Fruit fly (Drosophila melanogaster) whole organism, embryonic: Measurements from ENCODE around the gene Notum.

Experiments
- Atf-2 ChIP-seq: fragments of 200-800 bp; sonication (Bioruptor generic); optimal IDR thresholded peaks from 2 replicates; lab custom pipeline; 2016; ENCODE audit warnings: missing biosample characterization, missing genetic modification characterization
- B-H2 ChIP-seq: fragments of 200-800 bp; sonication (Bioruptor generic); optimal IDR thresholded peaks from 2 replicates; lab custom pipeline; 2018; ENCODE audit warnings: missing biosample characterization, mild to moderate bottlenecking, missing genetic modification characterization
- C15 ChIP-seq: fragments of 200-800 bp; sonication (Bioruptor generic); IDR thresholded peaks from 3 replicates; pipeline ENCODE4 v1.3.6; 2022; ENCODE audit warnings: missing biosample characterization, missing genetic modification characterization
- CG1024 ChIP-seq: fragments of 200-800 bp; sonication (Bioruptor generic); IDR thresholded peaks from 2 replicates; pipeline ENCODE4 v1.3.6; 2022; ENCODE audit warnings: missing biosample characterization, missing genetic modification characterization
- CG10431 ChIP-seq: fragments of 200-800 bp; sonication (Bioruptor generic); optimal IDR thresholded peaks from 3 replicates; lab custom pipeline; 2018; ENCODE audit warnings: missing biosample characterization, mild to moderate bottlenecking, missing genetic modification characterization
- CG10543 ChIP-seq: fragments of 200-800 bp; sonication (Bioruptor generic); optimal IDR thresholded peaks from 3 replicates; lab custom pipeline; 2017; ENCODE audit warnings: missing biosample characterization, mild to moderate bottlenecking, missing genetic modification characterization, moderate library complexity
- CG11085 ChIP-seq: fragments of 200-800 bp; sonication (Bioruptor generic); IDR thresholded peaks from 2 replicates; pipeline ENCODE4 v1.3.6; 2022; ENCODE audit warnings: missing biosample characterization, missing genetic modification characterization
- CG11723 ChIP-seq: fragments of 200-800 bp; sonication (Bioruptor generic); optimal IDR thresholded peaks from 2 replicates; lab custom pipeline; 2017; ENCODE audit warnings: missing biosample characterization, mild to moderate bottlenecking, missing genetic modification characterization
- CG12104 ChIP-seq: fragments of 200-800 bp; sonication (Bioruptor generic); optimal IDR thresholded peaks from 3 replicates; lab custom pipeline; 2016; ENCODE audit warnings: missing biosample characterization, missing genetic modification characterization
- CG12391 ChIP-seq: fragments of 200-800 bp; sonication (Bioruptor generic); optimal IDR thresholded peaks from 3 replicates; lab custom pipeline; 2018; ENCODE audit warnings: missing biosample characterization, mild to moderate bottlenecking, missing genetic modification characterization, moderate library complexity
- CG15696 ChIP-seq: fragments of 200-800 bp; sonication (Bioruptor generic); optimal IDR thresholded peaks from 2 replicates; lab custom pipeline; 2019; ENCODE audit warnings: missing biosample characterization, mild to moderate bottlenecking, missing genetic modification characterization, moderate library complexity
- CG17328 ChIP-seq: fragments of 200-800 bp; sonication (Bioruptor generic); IDR thresholded peaks from 2 replicates; pipeline ENCODE4 v1.3.6; 2022; ENCODE audit warnings: missing biosample characterization, missing genetic modification characterization
- CG31441 ChIP-seq: fragments of 200-800 bp; sonication (Bioruptor generic); IDR thresholded peaks from 2 replicates; pipeline ENCODE4 v1.3.6; 2022; ENCODE audit warnings: missing biosample characterization, missing genetic modification characterization
- CG34224 ChIP-seq: fragments of 200-800 bp; sonication (Bioruptor generic); IDR thresholded peaks from 3 replicates; pipeline ENCODE4 v1.3.6; 2022; ENCODE audit warnings: missing biosample characterization, missing genetic modification characterization; ENCODE audit not compliant: partially characterized antibody
- CG4404 ChIP-seq: fragments of 200-800 bp; sonication (Bioruptor generic); IDR thresholded peaks from 2 replicates; pipeline ENCODE4 v1.3.6; 2022; ENCODE audit warnings: missing biosample characterization, missing genetic modification characterization
- CG4617 ChIP-seq: fragments of 200-800 bp; sonication (Bioruptor generic); optimal IDR thresholded peaks from 3 replicates; lab custom pipeline; 2016; ENCODE audit warnings: missing biosample characterization, missing genetic modification characterization, borderline replicate concordance
- CG4707 ChIP-seq: fragments of 200-800 bp; sonication (Bioruptor generic); optimal IDR thresholded peaks from 2 replicates; lab custom pipeline; 2018; ENCODE audit warnings: missing biosample characterization, mild to moderate bottlenecking, missing genetic modification characterization, moderate library complexity
- CG8089 ChIP-seq: fragments of 200-800 bp; sonication (Bioruptor generic); optimal IDR thresholded peaks from 3 replicates; lab custom pipeline; 2016; ENCODE audit warnings: missing biosample characterization, missing genetic modification characterization
- CG8359 ChIP-seq: fragments of 200-800 bp; sonication (Bioruptor generic); optimal IDR thresholded peaks from 2 replicates; lab custom pipeline; 2017; ENCODE audit warnings: missing biosample characterization, mild to moderate bottlenecking, missing genetic modification characterization, borderline replicate concordance
- CHES-1-like ChIP-seq: fragments of 200-800 bp; sonication (Bioruptor generic); optimal IDR thresholded peaks from 2 replicates; lab custom pipeline; 2016; ENCODE audit warnings: missing biosample characterization, missing genetic modification characterization
- Doc3 ChIP-seq: fragments of 200-800 bp; sonication (Bioruptor generic); IDR thresholded peaks from 3 replicates; pipeline ENCODE4 v1.3.6; 2022; ENCODE audit warnings: missing biosample characterization, missing genetic modification characterization; ENCODE audit not compliant: partially characterized antibody
- GATAe ChIP-seq: fragments of 200-800 bp; sonication (Bioruptor generic); conservative IDR thresholded peaks from 2 replicates; pipeline ENCODE4 v1.3.6; 2022; ENCODE audit warnings: missing biosample characterization, missing genetic modification characterization
- Hey ChIP-seq: fragments of 200-800 bp; sonication (Bioruptor generic); optimal IDR thresholded peaks from 3 replicates; lab custom pipeline; 2018; ENCODE audit warnings: missing biosample characterization, mild to moderate bottlenecking, missing genetic modification characterization
- Hr78 ChIP-seq, 2 experiments: fragments of 200-800 bp in 1 of 2; fragments of >200 bp in 1 of 2; sonication (Bioruptor generic) in 1 of 2; optimal IDR thresholded peaks; 2 replicates each; lab custom pipeline; 2017 to 2019; ENCODE audit warnings: missing biosample characterization in 2 of 2, missing genetic modification characterization in 2 of 2, mild to moderate bottlenecking in 1 of 2, moderate library complexity in 1 of 2
- NC2α ChIP-seq: fragments of 200-800 bp; sonication (Bioruptor generic); optimal IDR thresholded peaks from 2 replicates; lab custom pipeline; 2016; ENCODE audit warnings: missing biosample characterization, missing genetic modification characterization
- Scr ChIP-seq: fragments of 200-800 bp; sonication (Bioruptor generic); IDR thresholded peaks from 2 replicates; pipeline ENCODE4 v1.3.6; 2022; ENCODE audit warnings: missing biosample characterization, missing genetic modification characterization; ENCODE audit not compliant: partially characterized antibody
- Sox100B ChIP-seq: fragments of 200-800 bp; sonication (Bioruptor generic); optimal IDR thresholded peaks from 3 replicates; lab custom pipeline; 2018; ENCODE audit warnings: missing biosample characterization, mild to moderate bottlenecking, missing genetic modification characterization
- Spps ChIP-seq: fragments of 200-800 bp; sonication (Bioruptor generic); optimal IDR thresholded peaks from 2 replicates; lab custom pipeline; 2018; ENCODE audit warnings: missing biosample characterization, mild to moderate bottlenecking, missing genetic modification characterization
- Taf1 ChIP-seq: fragments of 200-800 bp; sonication (Bioruptor generic); IDR thresholded peaks from 2 replicates; pipeline ENCODE4 v1.3.6; 2022; ENCODE audit warnings: missing biosample characterization, missing genetic modification characterization
- abd-A ChIP-seq: fragments of 200-800 bp; sonication (Bioruptor generic); optimal IDR thresholded peaks from 3 replicates; lab custom pipeline; 2019; ENCODE audit warnings: missing biosample characterization, mild to moderate bottlenecking, missing genetic modification characterization, moderate library complexity
- ato ChIP-seq: fragments of 200-800 bp; sonication (Bioruptor generic); IDR thresholded peaks from 2 replicates; pipeline ENCODE4 v1.3.6; 2022; ENCODE audit warnings: missing biosample characterization, missing genetic modification characterization; ENCODE audit not compliant: partially characterized antibody
- br ChIP-seq: fragments of >200 bp; optimal IDR thresholded peaks from 2 replicates; lab custom pipeline; 2017
- crc ChIP-seq: fragments of 200-800 bp; sonication (Bioruptor generic); optimal IDR thresholded peaks from 2 replicates; lab custom pipeline; 2016; ENCODE audit warnings: missing biosample characterization, missing genetic modification characterization
- danr ChIP-seq: fragments of 200-800 bp; sonication (Bioruptor generic); IDR thresholded peaks from 2 replicates; pipeline ENCODE4 v1.3.6; 2022; ENCODE audit warnings: missing biosample characterization, missing genetic modification characterization
- esg ChIP-seq: fragments of 200-800 bp; sonication (Bioruptor generic); conservative IDR thresholded peaks from 2 replicates; pipeline ENCODE4 v1.3.6; 2022; ENCODE audit warnings: missing biosample characterization, missing genetic modification characterization
- gem ChIP-seq: fragments of 200-800 bp; sonication (Bioruptor generic); optimal IDR thresholded peaks from 2 replicates; lab custom pipeline; 2019; ENCODE audit warnings: missing biosample characterization, mild to moderate bottlenecking, missing genetic modification characterization, moderate library complexity
- gsb ChIP-seq: fragments of 200-800 bp; sonication (Bioruptor generic); IDR thresholded peaks from 2 replicates; pipeline ENCODE4 v1.3.6; 2022; ENCODE audit warnings: missing biosample characterization, missing genetic modification characterization
- hkb ChIP-seq, 2 experiments: fragments of 200-800 bp in 1 of 2; fragments of >200 bp in 1 of 2; sonication (Bioruptor generic) in 1 of 2; IDR thresholded peaks in 1 of 2; optimal IDR thresholded peaks in 1 of 2; 2 replicates each; pipeline versions ENCODE4 v1.3.6 to Lab custom; 2017 to 2022; ENCODE audit warnings: missing biosample characterization in 1 of 2, missing genetic modification characterization in 1 of 2
- hth ChIP-seq: fragments of >200 bp; optimal IDR thresholded peaks from 2 replicates; lab custom pipeline; 2017; ENCODE audit warnings: inconsistent platforms
- ind ChIP-seq: fragments of 200-800 bp; sonication (Bioruptor generic); optimal IDR thresholded peaks from 3 replicates; lab custom pipeline; 2016; ENCODE audit warnings: missing biosample characterization, missing genetic modification characterization
- kay ChIP-seq: fragments of 200-800 bp; sonication (Bioruptor generic); optimal IDR thresholded peaks from 2 replicates; lab custom pipeline; 2016; ENCODE audit warnings: missing biosample characterization, missing genetic modification characterization
- ken ChIP-seq: fragments of 200-800 bp; sonication (Bioruptor generic); IDR thresholded peaks from 3 replicates; pipeline ENCODE4 v1.3.6; 2022; ENCODE audit warnings: missing biosample characterization, missing genetic modification characterization
- knrl ChIP-seq: fragments of 200-800 bp; sonication (Bioruptor generic); IDR thresholded peaks from 3 replicates; pipeline ENCODE4 v1.3.6; 2022; ENCODE audit warnings: missing biosample characterization, missing genetic modification characterization; ENCODE audit not compliant: partially characterized antibody
- lmd ChIP-seq: fragments of 200-800 bp; sonication (Bioruptor generic); IDR thresholded peaks from 2 replicates; pipeline ENCODE4 v1.3.6; 2022; ENCODE audit warnings: missing biosample characterization, missing genetic modification characterization
- mld ChIP-seq: fragments of 200-800 bp; sonication (Bioruptor generic); IDR thresholded peaks from 3 replicates; pipeline ENCODE4 v1.3.6; 2022; ENCODE audit warnings: missing biosample characterization, missing genetic modification characterization; ENCODE audit not compliant: partially characterized antibody
- p53 ChIP-seq: fragments of 200-800 bp; sonication (Bioruptor generic); optimal IDR thresholded peaks from 2 replicates; lab custom pipeline; 2016; ENCODE audit warnings: missing biosample characterization, missing genetic modification characterization
- pum ChIP-seq: fragments of 200-800 bp; sonication (Bioruptor generic); optimal IDR thresholded peaks from 2 replicates; lab custom pipeline; 2016; ENCODE audit warnings: missing biosample characterization, missing genetic modification characterization
- shn ChIP-seq: fragments of 200-800 bp; sonication (Bioruptor generic); optimal IDR thresholded peaks from 3 replicates; lab custom pipeline; 2016; ENCODE audit warnings: missing biosample characterization, missing genetic modification characterization
- vvl ChIP-seq: fragments of 200-800 bp; sonication (Bioruptor generic); IDR thresholded peaks from 2 replicates; pipeline ENCODE4 v1.3.6; 2022; ENCODE audit warnings: missing biosample characterization, missing genetic modification characterization
- wek ChIP-seq: fragments of 200-800 bp; sonication (Bioruptor generic); optimal IDR thresholded peaks from 3 replicates; lab custom pipeline; 2018; ENCODE audit warnings: missing biosample characterization, mild to moderate bottlenecking, missing genetic modification characterization, moderate library complexity

Gene Notum

dm6 chr3L:16021064-16021683 is 2.1 kb upstream of the Notum start (continued):
- TF ChIP-seq p53 (no peak), CHES-1-like (GFP tag; lab: Kevin White, UChicago) (peak; percentile 22), CG31441 (GFP tag; lab: Robert Waterston, UW) (peak; percentile 68), ken (GFP tag; lab: Robert Waterston, UW) (peak; percentile 23; the same call in 1 of the 3 replicates), hth (no peak), CG10431 (GFP tag; lab: Kevin White, UChicago) (no peak), danr (GFP tag; lab: Robert Waterston, UW) (no peak), CG8359 (peak; percentile 37), CG12104 (GFP tag; lab: Kevin White, UChicago) (no peak), GATAe (no peak), lmd (no peak), CG4707 (GFP tag; lab: Kevin White, UChicago) (peak; percentile 30), kay (no peak), CG17328 (GFP tag; lab: Robert Waterston, UW) (peak; percentile 63), Taf1 (GFP tag; lab: Robert Waterston, UW) (no peak), Scr (GFP tag; lab: Robert Waterston, UW) (no peak), CG11723 (GFP tag; lab: Kevin White, UChicago) (no peak), CG8089 (GFP tag; lab: Kevin White, UChicago) (peak; percentile 51), NC2α (GFP tag; lab: Kevin White, UChicago) (peak; percentile 3), C15 (GFP tag; lab: Robert Waterston, UW) (no peak), knrl (GFP tag; lab: Robert Waterston, UW) (no peak), wek (GFP tag; lab: Kevin White, UChicago) (no peak), CG11085 (no peak), abd-A (tag; lab: Kevin White, UChicago) (no peak), esg (GFP tag; lab: Robert Waterston, UW) (peak; percentile 29; the same call in 1 of the 2 replicates), hkb (optimal IDR thresholded peaks at IDR 0.05; lab: Kevin White, UChicago) (no peak), hkb (GFP tag; IDR thresholded peaks at IDR 0.05; lab: Robert Waterston, UW) (0 out of 2 replicates have a peak, but pooled peaks have one; percentile 43), mld (GFP tag; lab: Robert Waterston, UW) (no peak), Atf-2 (GFP tag; lab: Kevin White, UChicago) (peak; percentile 60), shn (GFP tag; lab: Kevin White, UChicago) (no peak), pum (peak; percentile 31), CG15696 (tag; lab: Kevin White, UChicago) (peak; percentile 90), br (no peak), CG12391 (tag; lab: Kevin White, UChicago) (peak; percentile 69), Doc3 (GFP tag; lab: Robert Waterston, UW) (no peak), ato (GFP tag; lab: Robert Waterston, UW) (no peak), Hr78 (GFP tag; optimal IDR thresholded peaks at IDR 0.05; lab: Kevin White, UChicago) (no peak), CG34224 (GFP tag; lab: Robert Waterston, UW) (no peak), B-H2 (GFP tag; lab: Kevin White, UChicago) (no peak), gem (tag; lab: Kevin White, UChicago) (peak; percentile 80), CG1024 (peak; percentile 58), Spps (tag; lab: Kevin White, UChicago) (peak; percentile 64), crc (peak; percentile 3), Hey (tag; lab: Kevin White, UChicago) (no peak), CG4404 (GFP tag; lab: Robert Waterston, UW) (peak; percentile 79), CG4617 (GFP tag; lab: Kevin White, UChicago) (peak; percentile 20), CG10543 (GFP tag; lab: Kevin White, UChicago) (no peak), ind (GFP tag; lab: Kevin White, UChicago) (peak; percentile 22), Sox100B (GFP tag; lab: Kevin White, UChicago) (peak; percentile 29), gsb (GFP tag; lab: Robert Waterston, UW) (no peak), vvl (GFP tag; lab: Robert Waterston, UW) (peak; percentile 72)
